Fruit fly (Drosophila melanogaster) Kc167 (cell line): Measurements from ENCODE around the gene CG10559.

Source experiments
- Myc ChIP-seq: fragments of >200 bp; optimal IDR thresholded peaks from 2 replicates; lab custom pipeline; 2017; ENCODE audit warnings: missing external identifiers
- Sin3A ChIP-seq: fragments of >200 bp; optimal IDR thresholded peaks from 2 replicates; lab custom pipeline; 2018; ENCODE audit warnings: missing external identifiers
- h ChIP-seq: fragments of >200 bp; optimal IDR thresholded peaks from 3 replicates; lab custom pipeline; 2018; ENCODE audit warnings: missing external identifiers
- insv ChIP-seq: fragments of >200 bp; optimal IDR thresholded peaks from 3 replicates; lab custom pipeline; 2018; ENCODE audit warnings: missing external identifiers
- psq ChIP-seq: fragments of >200 bp; optimal IDR thresholded peaks from 2 replicates; lab custom pipeline; 2017; ENCODE audit warnings: missing external identifiers
- ttk ChIP-seq: sonication (Bioruptor generic); optimal IDR thresholded peaks from 2 replicates; lab custom pipeline; 2017; ENCODE audit warnings: missing external identifiers

DNA sequence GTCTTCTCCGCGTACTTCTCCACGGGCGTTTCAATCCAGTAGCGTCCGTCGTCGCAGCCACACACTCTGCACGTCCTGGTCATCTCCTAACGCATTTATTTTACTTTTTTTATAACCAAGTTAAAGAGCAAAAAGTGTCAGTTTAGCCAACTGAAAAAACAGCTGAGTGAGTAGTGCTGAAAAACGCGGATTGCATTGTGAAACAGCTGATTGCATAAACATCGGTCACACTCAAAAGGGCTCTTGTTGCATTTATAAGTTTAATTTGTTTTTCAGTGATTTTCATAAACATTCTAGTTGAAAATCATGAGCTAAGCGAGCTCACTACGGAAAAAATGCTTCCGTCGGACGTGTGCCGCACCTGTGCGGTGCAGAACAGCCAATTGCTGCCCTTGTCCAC is 19.1 kb upstream of the CG10559 start, which contains the start of the genes CG10669 and CG11902:
- no peak for TF ChIP-seq Sin3A (lab: Kevin White, UChicago)
- TF ChIP-seq h (lab: Kevin White, UChicago) = no peak
- TF ChIP-seq ttk = no peak
- TF ChIP-seq psq (lab: Kevin White, UChicago) = no peak
- TF ChIP-seq Myc (lab: Kevin White, UChicago) = no peak
- no peak for TF ChIP-seq insv (lab: Kevin White, UChicago)
